Worm (Caenorhabditis elegans) whole organism, L4 larva: ENCODE measurements around the gene T28H10.1.

Source experiments
- F26F4.8 ChIP-seq: fragments of 200-800 bp; sonication (Bioruptor generic); conservative IDR thresholded peaks from 2 replicates; pipeline ENCODE4 v1.3.6; 2022; ENCODE audit warnings: missing genetic modification characterization, missing compliant biosample characterization
- nhr-11 ChIP-seq: fragments of 150-350 bp; optimal IDR thresholded peaks from 2 replicates; lab custom pipeline; 2014; ENCODE audit warnings: missing biosample characterization, missing genetic modification characterization
- pha-4 ChIP-seq, 2 experiments: fragments of 150-350 bp in 1 of 2; fragments of 200-800 bp in 1 of 2; sonication (Bioruptor generic) in 1 of 2; IDR thresholded peaks in 1 of 2; optimal IDR thresholded peaks in 1 of 2; 2 replicates each; pipeline versions ENCODE4 v1.3.6 to Lab custom; 2014 to 2022; ENCODE audit warnings: missing genetic modification characterization in 2 of 2, missing genetic modification reagents in 2 of 2, missing biosample characterization in 1 of 2, missing compliant biosample characterization in 1 of 2
- php-3 ChIP-seq: fragments of 200-800 bp; sonication (Bioruptor generic); IDR thresholded peaks from 2 replicates; pipeline ENCODE4 v1.3.6; 2022; ENCODE audit warnings: missing genetic modification reagents, missing genetic modification characterization, missing compliant biosample characterization

- TF ChIP-seq F26F4.8 (GFP tag; lab: Robert Waterston, UW) (no peak), pha-4 (GFP tag; IDR thresholded peaks at IDR 0.05; lab: Robert Waterston, UW) (no peak), pha-4 (tag; optimal IDR thresholded peaks at IDR 0.05; lab: Kevin White, UChicago) (no peak), php-3 (GFP tag; lab: Robert Waterston, UW) (no peak), nhr-11 (tag; lab: Kevin White, UChicago) (no peak)
These were observed 47.2 kb downstream of the T28H10.1 start for ce11 chrV:12550755-12551154.
